Worm (Caenorhabditis elegans) whole organism, L2 larva: ENCODE data around the gene vab-19.

Experiments used
- C34F6.9 ChIP-seq: fragments of 150-350 bp; optimal IDR thresholded peaks from 2 replicates; lab custom pipeline; 2014; ENCODE audit warnings: missing biosample characterization, missing genetic modification characterization
- F13H6.1 ChIP-seq: sonication (generic microtip); optimal IDR thresholded peaks from 2 replicates; lab custom pipeline; 2016; ENCODE audit warnings: missing genetic modification characterization, missing compliant biosample characterization
- R02D3.7 ChIP-seq: fragments of 150-350 bp; optimal IDR thresholded peaks from 2 replicates; lab custom pipeline; 2014; ENCODE audit warnings: missing biosample characterization, missing genetic modification characterization
- ZK546.5 ChIP-seq: sonication (generic microtip); optimal IDR thresholded peaks from 2 replicates; lab custom pipeline; 2017; ENCODE audit warnings: missing biosample characterization, missing genetic modification characterization
- aly-2 ChIP-seq: fragments of 150-350 bp; optimal IDR thresholded peaks from 2 replicates; lab custom pipeline; 2014; ENCODE audit warnings: missing biosample characterization, missing genetic modification characterization
- ama-1 ChIP-seq: fragments of 150-350 bp; optimal IDR thresholded peaks from 2 replicates; lab custom pipeline; 2018; ENCODE audit warnings: inconsistent platforms
- ceh-16 ChIP-seq: fragments of 150-350 bp; optimal IDR thresholded peaks from 2 replicates; lab custom pipeline; 2014; ENCODE audit warnings: missing biosample characterization, missing genetic modification characterization
- ceh-82 ChIP-seq: fragments of 150-350 bp; optimal IDR thresholded peaks from 2 replicates; lab custom pipeline; 2014; ENCODE audit warnings: missing biosample characterization, missing genetic modification characterization
- crh-2 ChIP-seq: sonication (generic microtip); optimal IDR thresholded peaks from 2 replicates; lab custom pipeline; 2017; ENCODE audit warnings: missing biosample characterization, missing genetic modification characterization
- dmd-4 ChIP-seq: sonication (generic microtip); optimal IDR thresholded peaks from 2 replicates; lab custom pipeline; 2017; ENCODE audit warnings: missing biosample characterization, missing genetic modification characterization
- egl-27 ChIP-seq: sonication (generic microtip); optimal IDR thresholded peaks from 3 replicates; lab custom pipeline; 2017; ENCODE audit warnings: missing biosample characterization, missing genetic modification reagents, missing genetic modification characterization
- elt-1 ChIP-seq: fragments of 150-350 bp; optimal IDR thresholded peaks from 2 replicates; lab custom pipeline; 2014; ENCODE audit warnings: missing biosample characterization, missing genetic modification characterization
- elt-3 ChIP-seq: sonication (generic microtip); optimal IDR thresholded peaks from 2 replicates; lab custom pipeline; 2017; ENCODE audit warnings: missing biosample characterization, missing genetic modification characterization
- fos-1 ChIP-seq: fragments of 150-350 bp; optimal IDR thresholded peaks from 2 replicates; lab custom pipeline; 2014; ENCODE audit warnings: missing biosample characterization, missing genetic modification characterization
- gmeb-1 ChIP-seq: fragments of 150-350 bp; optimal IDR thresholded peaks from 2 replicates; lab custom pipeline; 2014; ENCODE audit warnings: missing biosample characterization, missing genetic modification characterization
- lin-11 ChIP-seq: fragments of 150-350 bp; sonication (generic microtip); optimal IDR thresholded peaks from 2 replicates; lab custom pipeline; 2014; ENCODE audit warnings: missing biosample characterization, missing genetic modification characterization, inconsistent platforms, mixed read lengths
- lin-13 ChIP-seq: fragments of 150-350 bp; optimal IDR thresholded peaks from 2 replicates; lab custom pipeline; 2014; ENCODE audit warnings: missing biosample characterization, missing genetic modification reagents, missing genetic modification characterization
- lsy-2 ChIP-seq, 2 experiments: fragments of 150-350 bp in 1 of 2; sonication (generic microtip) in 1 of 2; optimal IDR thresholded peaks; 2 replicates each; lab custom pipeline; 2014 to 2017; ENCODE audit warnings: missing biosample characterization in 2 of 2, missing genetic modification characterization in 2 of 2
- mab-5 ChIP-seq: fragments of 150-350 bp; optimal IDR thresholded peaks from 2 replicates; lab custom pipeline; 2014; ENCODE audit warnings: missing biosample characterization, missing genetic modification characterization
- mbf-1 ChIP-seq: sonication (generic microtip); optimal IDR thresholded peaks from 2 replicates; lab custom pipeline; 2017; ENCODE audit warnings: missing biosample characterization, missing genetic modification characterization
- nhr-11 ChIP-seq: fragments of 150-350 bp; optimal IDR thresholded peaks from 2 replicates; lab custom pipeline; 2014; ENCODE audit warnings: missing biosample characterization, missing genetic modification characterization
- nhr-129 ChIP-seq: fragments of 150-350 bp; optimal IDR thresholded peaks from 2 replicates; lab custom pipeline; 2014; ENCODE audit warnings: missing biosample characterization, missing genetic modification characterization
- nhr-21 ChIP-seq: fragments of 150-350 bp; optimal IDR thresholded peaks from 2 replicates; lab custom pipeline; 2014; ENCODE audit warnings: missing biosample characterization, missing genetic modification characterization
- nhr-23 ChIP-seq: fragments of 150-350 bp; optimal IDR thresholded peaks from 2 replicates; lab custom pipeline; 2014; ENCODE audit warnings: missing biosample characterization, missing genetic modification reagents, missing genetic modification characterization
- nhr-237 ChIP-seq: fragments of 150-350 bp; optimal IDR thresholded peaks from 2 replicates; lab custom pipeline; 2014; ENCODE audit warnings: missing biosample characterization, missing genetic modification characterization
- nhr-25 ChIP-seq: fragments of 150-350 bp; sonication (generic microtip); optimal IDR thresholded peaks from 3 replicates; lab custom pipeline; 2014; ENCODE audit warnings: missing biosample characterization, missing genetic modification characterization
- nhr-6 ChIP-seq: fragments of 150-350 bp; optimal IDR thresholded peaks from 2 replicates; lab custom pipeline; 2014; ENCODE audit warnings: missing biosample characterization, missing genetic modification characterization
- nhr-77 ChIP-seq: fragments of 150-350 bp; optimal IDR thresholded peaks from 2 replicates; lab custom pipeline; 2014; ENCODE audit warnings: missing biosample characterization, missing genetic modification characterization
- peb-1 ChIP-seq: fragments of 150-350 bp; optimal IDR thresholded peaks from 2 replicates; lab custom pipeline; 2014; ENCODE audit warnings: missing biosample characterization, missing genetic modification characterization
- skn-1 ChIP-seq: sonication (generic microtip); optimal IDR thresholded peaks from 2 replicates; lab custom pipeline; 2017; ENCODE audit warnings: missing biosample characterization, missing genetic modification characterization
- sma-3 ChIP-seq: sonication (generic microtip); optimal IDR thresholded peaks from 2 replicates; lab custom pipeline; 2016; ENCODE audit warnings: missing genetic modification reagents, missing genetic modification characterization, missing compliant biosample characterization
- sma-9 ChIP-seq, 2 experiments: fragments of 150-350 bp in 1 of 2; sonication (generic microtip) in 1 of 2; optimal IDR thresholded peaks; 2 replicates each; lab custom pipeline; 2014 to 2016; ENCODE audit warnings: missing genetic modification characterization in 2 of 2, mild to moderate bottlenecking in 1 of 2, missing biosample characterization in 1 of 2, missing compliant biosample characterization in 1 of 2, missing genetic modification reagents in 1 of 2, moderate library complexity in 1 of 2
- snpc-4 ChIP-seq: fragments of 150-350 bp; optimal IDR thresholded peaks from 2 replicates; lab custom pipeline; 2014; ENCODE audit warnings: missing biosample characterization, missing genetic modification characterization
- unc-39 ChIP-seq: fragments of 150-350 bp; optimal IDR thresholded peaks from 2 replicates; lab custom pipeline; 2014; ENCODE audit warnings: missing biosample characterization, missing genetic modification characterization
- zag-1 ChIP-seq: fragments of 150-350 bp; optimal IDR thresholded peaks from 2 replicates; lab custom pipeline; 2014; ENCODE audit warnings: missing biosample characterization, missing genetic modification characterization
- ztf-11 ChIP-seq: sonication (generic microtip); optimal IDR thresholded peaks from 2 replicates; lab custom pipeline; 2017; ENCODE audit warnings: missing biosample characterization, missing genetic modification characterization
- ztf-4 ChIP-seq: fragments of 150-350 bp; optimal IDR thresholded peaks from 2 replicates; lab custom pipeline; 2014; ENCODE audit warnings: missing biosample characterization, missing genetic modification characterization

The vab-19 gene

ce11 chrII:2438944-2439343 lies 4.1 kb upstream of the vab-19 start:
- TF ChIP-seq peb-1 (tag; lab: Kevin White, UChicago) (no peak), ztf-11 (tag; lab: Kevin White, UChicago) (no peak), ZK546.5 (tag; lab: Kevin White, UChicago) (no peak), aly-2 (tag; lab: Kevin White, UChicago) (no peak), nhr-21 (tag; lab: Kevin White, UChicago) (no peak), elt-1 (no peak), F13H6.1 (no peak), elt-3 (tag; lab: Kevin White, UChicago) (no peak), fos-1 (no peak), mbf-1 (tag; lab: Kevin White, UChicago) (no peak), nhr-11 (tag; lab: Kevin White, UChicago) (no peak), unc-39 (tag; lab: Kevin White, UChicago) (no peak), ceh-82 (no peak), ztf-4 (no peak), snpc-4 (tag; lab: Kevin White, UChicago) (no peak), crh-2 (no peak), nhr-77 (no peak)

- TF ChIP-seq nhr-25 (tag; lab: Kevin White, UChicago) (no peak), skn-1 (tag; lab: Kevin White, UChicago) (no peak), crh-2 (no peak), nhr-23 (tag; lab: Kevin White, UChicago) (no peak), R02D3.7 (no peak), nhr-237 (tag; lab: Kevin White, UChicago) (no peak), nhr-6 (tag; lab: Kevin White, UChicago) (no peak), gmeb-1 (tag; lab: Kevin White, UChicago) (no peak), zag-1 (tag; lab: Kevin White, UChicago) (no peak), dmd-4 (tag; lab: Kevin White, UChicago) (no peak)
Observed at ce11 chrII:2440312-2440711, 2.8 kb upstream of the vab-19 start.

ce11 chrII:2442243-2442642 lies 836 bp upstream of the vab-19 start:
- TF ChIP-seq elt-1 = no peak
- peak; percentile 31 for TF ChIP-seq fos-1
- peak; percentile 23 for TF ChIP-seq ceh-16 (tag; lab: Kevin White, UChicago)
- TF ChIP-seq ama-1 = no peak
- TF ChIP-seq lin-13 (GFP tag; lab: Kevin White, UChicago) = peak; percentile 8
- no peak for TF ChIP-seq unc-39 (tag; lab: Kevin White, UChicago)
- no peak for TF ChIP-seq lsy-2 (tag; optimal IDR thresholded peaks at IDR 0.05; lab: Kevin White, UChicago)
- peak; percentile 78 for TF ChIP-seq sma-3 (GFP tag; lab: Kevin White, UChicago)
- no peak for TF ChIP-seq ztf-11 (tag; lab: Kevin White, UChicago)
- TF ChIP-seq nhr-25 (tag; lab: Kevin White, UChicago) = peak; percentile 33
- no peak for TF ChIP-seq nhr-129
- no peak for TF ChIP-seq R02D3.7
- TF ChIP-seq egl-27 (tag; lab: Kevin White, UChicago) = no peak
- TF ChIP-seq sma-9 (GFP tag; optimal IDR thresholded peaks at IDR 0.05; lab: Kevin White, UChicago) = peak; percentile 89
- no peak for TF ChIP-seq sma-9 (tag; optimal IDR thresholded peaks at IDR 0.05; lab: Kevin White, UChicago)
- TF ChIP-seq crh-2 = peak; percentile 36
- no peak for TF ChIP-seq skn-1 (tag; lab: Kevin White, UChicago)
- TF ChIP-seq C34F6.9 (tag; lab: Kevin White, UChicago) = peak; percentile 13
- TF ChIP-seq mab-5 (tag; lab: Kevin White, UChicago) = no peak
- TF ChIP-seq gmeb-1 (tag; lab: Kevin White, UChicago) = no peak
- no peak for TF ChIP-seq lin-11 (tag; lab: Kevin White, UChicago)
- TF ChIP-seq, all 48 proteins: peak for 8

- TF ChIP-seq mab-5 (tag; lab: Kevin White, UChicago) (no peak), aly-2 (tag; lab: Kevin White, UChicago) (no peak), egl-27 (tag; lab: Kevin White, UChicago) (no peak), ztf-11 (tag; lab: Kevin White, UChicago) (no peak), gmeb-1 (tag; lab: Kevin White, UChicago) (no peak)
- TF ChIP-seq, all 48 proteins: peak for 0
Observed at ce11 chrII:2445164-2445563, 2.1 kb downstream of the vab-19 start.
